Worm (Caenorhabditis elegans): ENCODE data around the gene C34C12.1.

C34C12.1 gene

DNA sequence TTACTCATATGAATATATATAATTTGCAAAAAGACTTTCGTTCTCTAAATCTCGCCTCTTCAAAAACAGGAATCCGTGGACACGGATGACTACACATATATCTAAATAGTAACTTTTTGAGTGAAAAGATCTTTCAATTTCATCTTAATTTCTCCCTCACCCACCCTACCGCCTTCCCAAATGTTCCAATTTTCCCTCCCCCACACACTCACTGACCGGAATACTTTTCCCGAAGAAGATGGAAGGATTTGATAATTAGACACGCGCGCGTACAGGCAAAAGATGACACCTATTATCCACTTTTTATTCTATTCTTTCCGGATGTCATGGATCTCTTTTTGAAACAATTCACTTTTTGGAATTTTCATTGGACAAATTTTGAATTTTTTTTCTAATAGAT lies 26.8 kb downstream of the C34C12.1 start:
- TF ChIP-seq T23F11.4 (GFP tag; optimal IDR thresholded peaks at IDR 0.05) (no peak), eyg-1 (tag; optimal IDR thresholded peaks at IDR 0.05) (no peak), sox-4 (tag; optimal IDR thresholded peaks at IDR 0.05) (no peak), pha-4 (tag; optimal IDR thresholded peaks at IDR 0.05) (no peak)

DNA sequence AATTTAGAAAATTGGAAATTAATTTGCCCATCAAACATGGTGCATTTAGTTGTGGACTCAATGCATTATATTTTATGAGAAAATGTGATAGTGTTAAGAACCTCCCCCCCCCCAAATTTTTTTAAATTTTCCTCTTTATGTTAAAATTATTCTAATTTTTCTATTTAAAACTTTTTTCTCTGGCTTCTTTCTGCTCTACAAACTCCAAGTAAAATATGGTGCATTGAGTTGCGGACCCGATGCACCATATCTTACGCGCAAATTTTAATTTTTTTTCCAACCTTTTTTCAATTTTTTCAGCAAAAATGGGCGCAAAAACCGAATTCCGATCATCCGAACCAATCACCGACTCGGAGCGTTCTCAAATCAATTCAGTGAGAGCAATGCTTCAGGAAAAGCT lies 28.1 kb downstream of the C34C12.1 start, which contains the start of gene C34C12.6:
Gene C34C12.6, plus strand, starts transcription at position 301 of the 400 bp plus-strand sequence.
- TF ChIP-seq ttx-3 (tag; optimal IDR thresholded peaks at IDR 0.05) = no peak
- no peak for TF ChIP-seq ceh-2 (tag; optimal IDR thresholded peaks at IDR 0.05)
- no peak for TF ChIP-seq ceh-22 (tag; optimal IDR thresholded peaks at IDR 0.05)
- no peak for TF ChIP-seq hlh-6 (tag; optimal IDR thresholded peaks at IDR 0.05)
- TF ChIP-seq ets-4 (tag; optimal IDR thresholded peaks at IDR 0.05) = no peak
- TF ChIP-seq ceh-30 (tag; optimal IDR thresholded peaks at IDR 0.05) = no peak

DNA sequence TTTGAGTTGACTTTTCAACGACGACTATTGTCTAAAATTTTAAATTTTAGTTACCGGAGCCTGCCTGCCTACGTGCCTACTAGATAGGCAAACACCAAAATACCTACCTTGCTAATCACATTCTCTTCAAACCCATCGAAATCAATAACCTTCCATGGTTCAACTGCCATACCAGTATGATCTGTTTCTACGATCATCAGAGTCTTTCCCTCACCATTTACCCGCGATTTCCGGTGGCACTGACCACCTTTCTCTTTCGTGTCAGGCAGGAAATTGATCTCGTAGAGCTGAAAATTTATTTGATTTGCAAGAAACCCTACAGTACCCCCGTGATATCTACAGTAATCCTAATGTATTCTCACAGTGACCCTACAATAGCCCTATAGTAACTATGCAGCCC lies 30.9 kb downstream of the C34C12.1 start:
- no peak for TF ChIP-seq elt-4 (tag; optimal IDR thresholded peaks at IDR 0.05)
- TF ChIP-seq Y22D7AL.16 (tag; optimal IDR thresholded peaks at IDR 0.05) = no peak
- no peak for TF ChIP-seq ceh-9 (tag; optimal IDR thresholded peaks at IDR 0.05)
- no peak for TF ChIP-seq pros-1 (tag; optimal IDR thresholded peaks at IDR 0.05)
- no peak for TF ChIP-seq ceh-24 (tag; optimal IDR thresholded peaks at IDR 0.05)
- no peak for TF ChIP-seq ref-2 (tag; optimal IDR thresholded peaks at IDR 0.05)
- no peak for TF ChIP-seq madf-2 (tag; optimal IDR thresholded peaks at IDR 0.05)
- no peak for TF ChIP-seq eyg-1 (tag; optimal IDR thresholded peaks at IDR 0.05)
- TF ChIP-seq F13H6.1 (tag; optimal IDR thresholded peaks at IDR 0.05) = no peak
- TF ChIP-seq hlh-8 (tag; optimal IDR thresholded peaks at IDR 0.05) = no peak
- TF ChIP-seq zip-5 (tag; optimal IDR thresholded peaks at IDR 0.05) = no peak
- no peak for TF ChIP-seq ceh-22 (tag; optimal IDR thresholded peaks at IDR 0.05)
- no peak for TF ChIP-seq unc-55 (GFP tag; optimal IDR thresholded peaks at IDR 0.05)

DNA sequence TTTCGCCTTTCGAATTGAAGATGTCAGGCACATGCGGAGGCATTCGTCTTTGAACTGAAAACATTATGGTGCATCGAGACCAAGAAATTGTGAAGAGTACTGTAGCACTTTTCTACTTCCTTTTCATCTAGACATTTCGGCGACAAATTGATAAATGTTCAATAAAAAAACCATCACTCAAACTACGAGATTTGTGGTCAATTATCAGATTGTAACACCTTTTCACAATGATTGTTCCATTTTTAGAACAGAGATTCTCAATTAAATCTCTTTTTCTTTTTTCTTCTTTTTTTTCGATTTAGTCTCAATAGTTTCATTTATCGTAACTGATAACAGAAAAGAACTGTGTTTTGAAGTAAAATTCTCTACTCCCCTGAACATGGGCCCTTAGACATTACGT lies 31.9 kb downstream of the C34C12.1 start:
- TF ChIP-seq madf-2 (tag; optimal IDR thresholded peaks at IDR 0.05) = no peak
- TF ChIP-seq ahr-1 (tag; optimal IDR thresholded peaks at IDR 0.05) = no peak
- no peak for TF ChIP-seq syd-9 (tag; optimal IDR thresholded peaks at IDR 0.05)
- TF ChIP-seq elt-4 (tag; optimal IDR thresholded peaks at IDR 0.05) = no peak
- no peak for TF ChIP-seq ceh-31 (tag; optimal IDR thresholded peaks at IDR 0.05)
- no peak for TF ChIP-seq hlh-6 (tag; optimal IDR thresholded peaks at IDR 0.05)
- no peak for TF ChIP-seq tbx-7 (tag; optimal IDR thresholded peaks at IDR 0.05)
- no peak for TF ChIP-seq dmd-4 (tag; optimal IDR thresholded peaks at IDR 0.05; ENCODE audit: borderline replicate concordance)
- TF ChIP-seq mec-3 (tag; optimal IDR thresholded peaks at IDR 0.05; ENCODE audit: borderline replicate concordance) = no peak
- TF ChIP-seq T23F11.4 (GFP tag; optimal IDR thresholded peaks at IDR 0.05) = no peak

DNA sequence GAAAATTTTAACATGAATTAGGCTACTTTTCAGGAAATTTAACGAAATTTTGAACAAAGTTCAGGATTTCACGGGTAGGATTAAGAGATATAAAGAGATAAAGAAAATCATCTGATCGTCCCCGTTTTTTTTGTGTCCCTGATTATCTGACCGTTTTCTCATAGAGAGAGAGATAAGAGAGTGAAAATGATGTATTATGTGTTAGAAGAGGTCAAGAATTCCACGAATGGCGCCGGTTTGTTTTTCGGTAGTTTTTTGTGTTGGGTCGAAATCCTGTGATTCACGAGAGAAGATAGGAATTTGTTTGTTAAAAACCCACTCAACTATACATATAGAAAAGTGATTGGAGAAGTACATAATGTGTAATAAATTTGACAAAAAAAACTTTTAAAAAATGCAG lies 33.0 kb downstream of the C34C12.1 start:
- no peak for TF ChIP-seq fkh-6 (tag; optimal IDR thresholded peaks at IDR 0.05)

DNA sequence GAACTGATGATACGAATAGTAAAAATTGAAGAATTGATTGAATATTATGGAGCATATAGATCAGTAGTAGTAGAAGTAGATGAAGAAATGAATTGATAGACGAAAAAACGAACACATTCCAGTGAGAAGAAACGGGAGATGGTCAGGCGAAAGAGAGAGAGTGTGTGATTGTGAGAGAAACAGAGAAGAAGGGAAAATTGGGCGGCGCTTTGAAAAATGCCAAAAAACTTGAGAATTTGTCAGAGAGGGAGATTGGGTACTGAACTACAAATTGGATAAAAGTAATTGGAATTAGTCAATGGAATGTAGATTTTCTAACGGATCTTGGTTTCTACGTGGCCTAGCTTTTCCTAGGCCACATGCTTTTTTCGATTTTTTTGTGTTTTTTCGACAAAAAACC lies 34.1 kb downstream of the C34C12.1 start, which contains the start of gene C34C12.7:
Gene C34C12.7, minus strand, starts transcription at position 118 of the 400 bp plus-strand sequence.
- TF ChIP-seq ceh-6 (GFP tag; optimal IDR thresholded peaks at IDR 0.05) (no peak), eyg-1 (tag; optimal IDR thresholded peaks at IDR 0.05) (no peak), unc-3 (GFP tag; conservative IDR thresholded peaks at IDR 0.05) (no peak), unc-3 (tag; optimal IDR thresholded peaks at IDR 0.05) (no peak), pros-1 (tag; optimal IDR thresholded peaks at IDR 0.05) (no peak), F13H6.1 (tag; optimal IDR thresholded peaks at IDR 0.05) (no peak), ceh-34 (tag; optimal IDR thresholded peaks at IDR 0.05) (no peak), fkh-6 (tag; optimal IDR thresholded peaks at IDR 0.05) (no peak), ceh-19 (GFP tag; optimal IDR thresholded peaks at IDR 0.05) (no peak), ceh-24 (tag; optimal IDR thresholded peaks at IDR 0.05) (no peak), ceh-22 (tag; optimal IDR thresholded peaks at IDR 0.05) (no peak), pax-1 (tag; optimal IDR thresholded peaks at IDR 0.05) (no peak), gmeb-2 (tag; optimal IDR thresholded peaks at IDR 0.05) (no peak), ceh-48 (tag; optimal IDR thresholded peaks at IDR 0.05) (no peak)

Data from whole organism, late embryonic.